Fruit fly (Drosophila melanogaster) whole organism, embryonic: Measurements from ENCODE around the gene Cand1.

Experiments
- CG10209 ChIP-seq: fragments of 200-800 bp; sonication (Bioruptor generic); optimal IDR thresholded peaks from 3 replicates; lab custom pipeline; 2017; ENCODE audit warnings: missing biosample characterization, mild to moderate bottlenecking, missing genetic modification characterization, missing genetic modification reagents
- CG10654 ChIP-seq: fragments of 200-800 bp; sonication (Bioruptor generic); optimal IDR thresholded peaks from 2 replicates; lab custom pipeline; 2016; ENCODE audit warnings: missing biosample characterization, missing genetic modification characterization
- CG10979 ChIP-seq: fragments of 200-800 bp; sonication (Bioruptor generic); optimal IDR thresholded peaks from 2 replicates; lab custom pipeline; 2018; ENCODE audit warnings: missing biosample characterization, mild to moderate bottlenecking, missing genetic modification characterization, moderate library complexity
- CG12391 ChIP-seq: fragments of 200-800 bp; sonication (Bioruptor generic); optimal IDR thresholded peaks from 3 replicates; lab custom pipeline; 2018; ENCODE audit warnings: missing biosample characterization, mild to moderate bottlenecking, missing genetic modification characterization, moderate library complexity
- CG13296 ChIP-seq: fragments of 200-800 bp; sonication (Bioruptor generic); optimal IDR thresholded peaks from 3 replicates; lab custom pipeline; 2018; ENCODE audit warnings: missing biosample characterization, mild to moderate bottlenecking, missing genetic modification characterization
- CG14050 ChIP-seq: fragments of 200-800 bp; sonication (Bioruptor generic); IDR thresholded peaks from 3 replicates; pipeline ENCODE4 v1.3.6; 2022; ENCODE audit warnings: missing biosample characterization, missing genetic modification characterization
- CG16863 ChIP-seq: fragments of 200-800 bp; sonication (Bioruptor generic); optimal IDR thresholded peaks from 3 replicates; lab custom pipeline; 2016; ENCODE audit warnings: missing biosample characterization, missing genetic modification characterization
- CG17385 ChIP-seq: fragments of 200-800 bp; sonication (Bioruptor generic); optimal IDR thresholded peaks from 3 replicates; lab custom pipeline; 2018; ENCODE audit warnings: missing biosample characterization, mild to moderate bottlenecking, missing genetic modification characterization
- CG17802 ChIP-seq: fragments of 200-800 bp; sonication (Bioruptor generic); optimal IDR thresholded peaks from 2 replicates; lab custom pipeline; 2018; ENCODE audit warnings: missing biosample characterization, mild to moderate bottlenecking, missing genetic modification characterization, moderate library complexity
- CG18764 ChIP-seq: fragments of 200-800 bp; sonication (Bioruptor generic); optimal IDR thresholded peaks from 3 replicates; lab custom pipeline; 2016; ENCODE audit warnings: missing biosample characterization, missing genetic modification characterization
- CG2129 ChIP-seq: fragments of 200-800 bp; sonication (Bioruptor generic); IDR thresholded peaks from 2 replicates; pipeline ENCODE4 v1.3.6; 2022; ENCODE audit warnings: missing biosample characterization, missing genetic modification characterization; ENCODE audit not compliant: partially characterized antibody
- CG33213 ChIP-seq: fragments of 200-800 bp; sonication (Bioruptor generic); optimal IDR thresholded peaks from 3 replicates; lab custom pipeline; 2016; ENCODE audit warnings: missing biosample characterization, missing genetic modification characterization
- CG3995 ChIP-seq: fragments of 200-800 bp; sonication (Bioruptor generic); optimal IDR thresholded peaks from 3 replicates; lab custom pipeline; 2016; ENCODE audit warnings: missing biosample characterization, missing genetic modification characterization
- CG4424 ChIP-seq: fragments of 200-800 bp; sonication (Bioruptor generic); optimal IDR thresholded peaks from 3 replicates; lab custom pipeline; 2016; ENCODE audit warnings: missing biosample characterization, missing genetic modification characterization
- CG4617 ChIP-seq: fragments of 200-800 bp; sonication (Bioruptor generic); optimal IDR thresholded peaks from 3 replicates; lab custom pipeline; 2016; ENCODE audit warnings: missing biosample characterization, missing genetic modification characterization, borderline replicate concordance
- CG7357 ChIP-seq: fragments of 200-800 bp; sonication (Bioruptor generic); IDR thresholded peaks from 3 replicates; pipeline ENCODE4 v1.3.6; 2022; ENCODE audit warnings: missing biosample characterization, missing genetic modification characterization
- CG8089 ChIP-seq: fragments of 200-800 bp; sonication (Bioruptor generic); optimal IDR thresholded peaks from 3 replicates; lab custom pipeline; 2016; ENCODE audit warnings: missing biosample characterization, missing genetic modification characterization
- CG8944 ChIP-seq: fragments of 200-800 bp; sonication (Bioruptor generic); optimal IDR thresholded peaks from 3 replicates; lab custom pipeline; 2016; ENCODE audit warnings: missing biosample characterization, missing genetic modification characterization
- CG9817 ChIP-seq: fragments of 200-800 bp; sonication (Bioruptor generic); optimal IDR thresholded peaks from 2 replicates; lab custom pipeline; 2018; ENCODE audit warnings: missing biosample characterization, mild to moderate bottlenecking, missing genetic modification characterization, moderate library complexity
- Dip3 ChIP-seq: fragments of 200-800 bp; sonication (Bioruptor generic); optimal IDR thresholded peaks from 3 replicates; lab custom pipeline; 2016; ENCODE audit warnings: missing biosample characterization, missing genetic modification characterization
- Ets97D ChIP-seq: fragments of 200-800 bp; sonication (Bioruptor generic); optimal IDR thresholded peaks from 3 replicates; lab custom pipeline; 2016; ENCODE audit warnings: missing biosample characterization, missing genetic modification characterization
- H2.0 ChIP-seq: fragments of 200-800 bp; sonication (Bioruptor generic); IDR thresholded peaks from 2 replicates; pipeline ENCODE4 v1.3.6; 2022; ENCODE audit warnings: missing biosample characterization, missing genetic modification characterization
- Hr3 ChIP-seq: fragments of 200-800 bp; sonication (Bioruptor generic); optimal IDR thresholded peaks from 3 replicates; lab custom pipeline; 2016; ENCODE audit warnings: missing biosample characterization, missing genetic modification characterization
- Hsf ChIP-seq: fragments of 200-800 bp; sonication (Bioruptor generic); optimal IDR thresholded peaks from 3 replicates; lab custom pipeline; 2016; ENCODE audit warnings: missing biosample characterization, missing genetic modification characterization
- MBD-R2 ChIP-seq: fragments of 200-800 bp; sonication (Bioruptor generic); IDR thresholded peaks from 2 replicates; pipeline ENCODE4 v1.3.6; 2022; ENCODE audit warnings: missing biosample characterization, missing genetic modification characterization
- Myb ChIP-seq: fragments of 200-800 bp; sonication (Bioruptor generic); optimal IDR thresholded peaks from 2 replicates; lab custom pipeline; 2016; ENCODE audit warnings: missing biosample characterization, missing genetic modification characterization
- Ssrp ChIP-seq: fragments of 200-800 bp; sonication (Bioruptor generic); optimal IDR thresholded peaks from 2 replicates; lab custom pipeline; 2018; ENCODE audit warnings: missing biosample characterization, mild to moderate bottlenecking, missing genetic modification characterization, moderate library complexity
- Taf1 ChIP-seq: fragments of 200-800 bp; sonication (Bioruptor generic); IDR thresholded peaks from 2 replicates; pipeline ENCODE4 v1.3.6; 2022; ENCODE audit warnings: missing biosample characterization, missing genetic modification characterization
- bigmax ChIP-seq: fragments of 200-800 bp; sonication (Bioruptor generic); optimal IDR thresholded peaks from 2 replicates; lab custom pipeline; 2018; ENCODE audit warnings: missing biosample characterization, mild to moderate bottlenecking, missing genetic modification characterization
- cad ChIP-seq: fragments of >200 bp; optimal IDR thresholded peaks from 2 replicates; lab custom pipeline; 2017; ENCODE audit warnings: missing biosample characterization, missing genetic modification characterization
- chn ChIP-seq: fragments of 200-800 bp; sonication (Bioruptor generic); optimal IDR thresholded peaks from 2 replicates; lab custom pipeline; 2016; ENCODE audit warnings: missing biosample characterization, missing genetic modification characterization
- ci ChIP-seq: fragments of 200-800 bp; sonication (Bioruptor generic); IDR thresholded peaks from 3 replicates; pipeline ENCODE4 v1.3.6; 2022; ENCODE audit warnings: missing biosample characterization, missing genetic modification characterization
- da ChIP-seq: fragments of 200-800 bp; sonication (Bioruptor generic); optimal IDR thresholded peaks from 2 replicates; lab custom pipeline; 2016; ENCODE audit warnings: missing biosample characterization, missing genetic modification characterization
- dmrt11E ChIP-seq: fragments of 200-800 bp; sonication (Bioruptor generic); optimal IDR thresholded peaks from 3 replicates; lab custom pipeline; 2018; ENCODE audit warnings: missing biosample characterization, mild to moderate bottlenecking, missing genetic modification characterization, moderate library complexity
- fd96Cb ChIP-seq: fragments of 200-800 bp; sonication (Bioruptor generic); optimal IDR thresholded peaks from 2 replicates; lab custom pipeline; 2018; ENCODE audit warnings: missing biosample characterization, mild to moderate bottlenecking, missing genetic modification characterization, moderate library complexity
- h ChIP-seq: fragments of >200 bp; optimal IDR thresholded peaks from 2 replicates; lab custom pipeline; 2017
- lilli ChIP-seq: fragments of 200-800 bp; sonication (Bioruptor generic); optimal IDR thresholded peaks from 3 replicates; lab custom pipeline; 2016; ENCODE audit warnings: missing biosample characterization, missing genetic modification characterization
- lov ChIP-seq, 2 experiments: fragments of 200-800 bp in 1 of 2; fragments of >200 bp in 1 of 2; sonication (Bioruptor generic) in 1 of 2; IDR thresholded peaks in 1 of 2; optimal IDR thresholded peaks in 1 of 2; 2 replicates in 1 of 2; 3 replicates in 1 of 2; pipeline versions ENCODE4 v1.3.6 to Lab custom; 2017 to 2022; ENCODE audit warnings: missing biosample characterization in 1 of 2, missing genetic modification characterization in 1 of 2
- luna ChIP-seq: fragments of 200-800 bp; sonication (Bioruptor generic); optimal IDR thresholded peaks from 2 replicates; lab custom pipeline; 2016; ENCODE audit warnings: missing biosample characterization, missing genetic modification characterization
- mam ChIP-seq: fragments of 200-800 bp; sonication (Bioruptor generic); optimal IDR thresholded peaks from 3 replicates; lab custom pipeline; 2016; ENCODE audit warnings: missing biosample characterization, missing genetic modification characterization
- nerfin-2 ChIP-seq: fragments of 200-800 bp; sonication (Bioruptor generic); IDR thresholded peaks from 2 replicates; pipeline ENCODE4 v1.3.6; 2022; ENCODE audit warnings: missing biosample characterization, missing genetic modification characterization; ENCODE audit not compliant: partially characterized antibody
- oc ChIP-seq: fragments of 200-800 bp; sonication (Bioruptor generic); optimal IDR thresholded peaks from 2 replicates; lab custom pipeline; 2018; ENCODE audit warnings: missing biosample characterization, mild to moderate bottlenecking, missing genetic modification characterization, moderate library complexity
- pros ChIP-seq: fragments of 200-800 bp; sonication (Bioruptor generic); optimal IDR thresholded peaks from 3 replicates; lab custom pipeline; 2019; ENCODE audit warnings: missing biosample characterization, mild to moderate bottlenecking, missing genetic modification characterization, moderate library complexity
- psq ChIP-seq: fragments of 200-800 bp; sonication (Bioruptor generic); optimal IDR thresholded peaks from 2 replicates; lab custom pipeline; 2017; ENCODE audit warnings: missing biosample characterization, missing genetic modification characterization
- salm ChIP-seq: fragments of 200-800 bp; sonication (Bioruptor generic); optimal IDR thresholded peaks from 2 replicates; lab custom pipeline; 2018; ENCODE audit warnings: missing biosample characterization, mild to moderate bottlenecking, missing genetic modification characterization
- sc ChIP-seq, 3 experiments: fragments of >200 bp in 2 of 3; fragments of 200-800 bp in 1 of 3; sonication (Bioruptor generic) in 1 of 3; optimal IDR thresholded peaks; 2 replicates in 2 of 3; 3 replicates in 1 of 3; lab custom pipeline; 2017; ENCODE audit warnings: mild to moderate bottlenecking in 1 of 3, missing biosample characterization in 1 of 3, missing genetic modification characterization in 1 of 3, missing genetic modification reagents in 1 of 3
- slbo ChIP-seq: fragments of 200-800 bp; sonication (Bioruptor generic); IDR thresholded peaks from 2 replicates; pipeline ENCODE4 v1.3.6; 2022; ENCODE audit warnings: missing biosample characterization, missing genetic modification characterization
- tup ChIP-seq: fragments of 200-800 bp; sonication (Bioruptor generic); optimal IDR thresholded peaks from 2 replicates; lab custom pipeline; 2016; ENCODE audit warnings: missing biosample characterization, mild to moderate bottlenecking, missing genetic modification characterization, moderate library complexity
- zen ChIP-seq: fragments of 200-800 bp; sonication (Bioruptor generic); optimal IDR thresholded peaks from 3 replicates; lab custom pipeline; 2018; ENCODE audit warnings: missing biosample characterization, mild to moderate bottlenecking, missing genetic modification characterization, moderate library complexity
- zfh2 ChIP-seq: fragments of 200-800 bp; sonication (Bioruptor generic); optimal IDR thresholded peaks from 2 replicates; lab custom pipeline; 2016; ENCODE audit warnings: missing biosample characterization, missing genetic modification characterization

Gene Cand1

dm6 chr2L:10356508-10356907 is 6.0 kb downstream of the Cand1 start, which contains the start of the genes CtsL4 and ClpP (continued):
- TF ChIP-seq tup, result no peak
- TF ChIP-seq H2.0, result no peak
- peak; percentile 86 for TF ChIP-seq pros (GFP tag; lab: Kevin White, UChicago)
- peak; percentile 33 for TF ChIP-seq zfh2 (GFP tag; lab: Kevin White, UChicago)
- peak; percentile 13 for TF ChIP-seq chn (GFP tag; lab: Kevin White, UChicago)
- TF ChIP-seq salm, result no peak
- TF ChIP-seq nerfin-2 (GFP tag; lab: Robert Waterston, UW), result no peak
- peak; percentile 20 for TF ChIP-seq CG8944 (GFP tag; lab: Kevin White, UChicago)
- TF ChIP-seq CG4424, result peak; percentile 35
- peak; percentile 15 for TF ChIP-seq CG33213 (GFP tag; lab: Kevin White, UChicago)
- no peak for TF ChIP-seq h (lab: Kevin White, UChicago)
- TF ChIP-seq luna (GFP tag; lab: Kevin White, UChicago), result no peak
- no peak for TF ChIP-seq Taf1 (GFP tag; lab: Robert Waterston, UW)
- TF ChIP-seq da (GFP tag; lab: Kevin White, UChicago), result no peak
- TF ChIP-seq CG17802 (tag; lab: Kevin White, UChicago), result peak; percentile 94
- TF ChIP-seq CG10979 (tag; lab: Kevin White, UChicago), result peak; percentile 28
- peak; percentile 40 for TF ChIP-seq CG13296
- TF ChIP-seq CG2129 (GFP tag; lab: Robert Waterston, UW), result no peak
- TF ChIP-seq mam (GFP tag; lab: Kevin White, UChicago), result peak; percentile 47
- no peak for TF ChIP-seq CG14050
- TF ChIP-seq Hsf (GFP tag; lab: Kevin White, UChicago), result peak; percentile 59
- TF ChIP-seq CG9817, result peak; percentile 34
- peak; percentile 60 for TF ChIP-seq lilli
- peak; percentile 17 for TF ChIP-seq CG8089
- peak; percentile 24 for TF ChIP-seq CG10209 (GFP tag; lab: Kevin White, UChicago)
- TF ChIP-seq MBD-R2 (GFP tag; lab: Robert Waterston, UW), result peak; percentile 95
- TF ChIP-seq bigmax (GFP tag; lab: Kevin White, UChicago), result peak; percentile 12
- peak; percentile 37 for TF ChIP-seq fd96Cb
- peak; percentile 50 for TF ChIP-seq Dip3 (GFP tag; lab: Kevin White, UChicago)
- TF ChIP-seq sc (optimal IDR thresholded peaks at IDR 0.05; lab: Kevin White, UChicago), result no peak
- peak; percentile 2 for TF ChIP-seq sc (GFP tag; optimal IDR thresholded peaks at IDR 0.05; lab: Kevin White, UChicago)
- TF ChIP-seq oc (tag; lab: Kevin White, UChicago), result no peak
- no peak for TF ChIP-seq CG16863
- peak; percentile 51 for TF ChIP-seq Hr3 (GFP tag; lab: Kevin White, UChicago)
- peak; percentile 4 for TF ChIP-seq CG10654 (GFP tag; lab: Kevin White, UChicago)
- no peak for TF ChIP-seq lov (optimal IDR thresholded peaks at IDR 0.05; lab: Kevin White, UChicago)
- TF ChIP-seq lov (GFP tag; IDR thresholded peaks at IDR 0.05; lab: Robert Waterston, UW), result 0 out of 3 replicates have a peak, but pooled peaks have one; percentile 9
- TF ChIP-seq CG4617 (GFP tag; lab: Kevin White, UChicago), result peak; percentile 76
- TF ChIP-seq CG17385 (GFP tag; lab: Kevin White, UChicago), result peak; percentile 39
- peak; percentile 27 for TF ChIP-seq CG3995 (GFP tag; lab: Kevin White, UChicago)
- TF ChIP-seq ci (GFP tag; lab: Robert Waterston, UW), result peak; percentile 49; the same call in 1 of the 3 replicates
- peak; percentile 15 for TF ChIP-seq Myb (GFP tag; lab: Kevin White, UChicago)
- TF ChIP-seq psq (GFP tag; lab: Kevin White, UChicago), result no peak
- peak; percentile 76 for TF ChIP-seq slbo (GFP tag; lab: Robert Waterston, UW)
- TF ChIP-seq CG18764 (GFP tag; lab: Kevin White, UChicago), result peak; percentile 17
- peak; percentile 48 for TF ChIP-seq dmrt11E (tag; lab: Kevin White, UChicago)
- no peak for TF ChIP-seq cad (GFP tag; lab: Kevin White, UChicago)
- TF ChIP-seq Ets97D, result peak; percentile 43
- TF ChIP-seq Ssrp, result peak; percentile 8
- TF ChIP-seq CG7357 (GFP tag; lab: Robert Waterston, UW), result peak; percentile 39; the same call in 2 of the 3 replicates
- TF ChIP-seq CG12391 (tag; lab: Kevin White, UChicago), result peak; percentile 64
- TF ChIP-seq zen (tag; lab: Kevin White, UChicago), result peak; percentile 46
